Fruit fly (Drosophila melanogaster): ENCODE results near the gene gt.

- TF ChIP-seq CG8478 (optimal IDR thresholded peaks at IDR 0.05) (no peak), CTCF (optimal IDR thresholded peaks at IDR 0.05) (no peak)
These were observed 38.2 kb upstream of the gt start for dm6 chrX:2466919-2467318.

Measured in S2 (cell line).